Worm (Caenorhabditis elegans) whole organism, midembryonic: ENCODE data around the gene nhr-134.

ENCODE experiments used
- klf-2 ChIP-seq: fragments of 200-800 bp; sonication (Bioruptor generic); conservative IDR thresholded peaks from 2 replicates; pipeline ENCODE4 v1.3.6; 2022; ENCODE audit warnings: missing genetic modification reagents, missing genetic modification characterization, missing compliant biosample characterization
- ref-1 ChIP-seq: fragments of 200-800 bp; sonication (Bioruptor generic); conservative IDR thresholded peaks from 2 replicates; pipeline ENCODE4 v1.3.6; 2022; ENCODE audit warnings: missing genetic modification reagents, missing genetic modification characterization, missing compliant biosample characterization
- ztf-29 ChIP-seq: fragments of 200-800 bp; sonication (Bioruptor generic); IDR thresholded peaks from 2 replicates; pipeline ENCODE4 v1.3.6; 2022; ENCODE audit warnings: missing genetic modification reagents, missing genetic modification characterization, missing compliant biosample characterization

- no peak for TF ChIP-seq ztf-29 (GFP tag; lab: Robert Waterston, UW)
- TF ChIP-seq ref-1 (GFP tag; lab: Robert Waterston, UW), result no peak
- no peak for TF ChIP-seq klf-2 (GFP tag; lab: Robert Waterston, UW)
These were observed 47.5 kb downstream of the nhr-134 start, which contains the start of gene fbxa-137 for ce11 chrV:2278543-2278942.
